Worm (Caenorhabditis elegans): ENCODE results near the gene gldi-4.

Gene gldi-4

DNA sequence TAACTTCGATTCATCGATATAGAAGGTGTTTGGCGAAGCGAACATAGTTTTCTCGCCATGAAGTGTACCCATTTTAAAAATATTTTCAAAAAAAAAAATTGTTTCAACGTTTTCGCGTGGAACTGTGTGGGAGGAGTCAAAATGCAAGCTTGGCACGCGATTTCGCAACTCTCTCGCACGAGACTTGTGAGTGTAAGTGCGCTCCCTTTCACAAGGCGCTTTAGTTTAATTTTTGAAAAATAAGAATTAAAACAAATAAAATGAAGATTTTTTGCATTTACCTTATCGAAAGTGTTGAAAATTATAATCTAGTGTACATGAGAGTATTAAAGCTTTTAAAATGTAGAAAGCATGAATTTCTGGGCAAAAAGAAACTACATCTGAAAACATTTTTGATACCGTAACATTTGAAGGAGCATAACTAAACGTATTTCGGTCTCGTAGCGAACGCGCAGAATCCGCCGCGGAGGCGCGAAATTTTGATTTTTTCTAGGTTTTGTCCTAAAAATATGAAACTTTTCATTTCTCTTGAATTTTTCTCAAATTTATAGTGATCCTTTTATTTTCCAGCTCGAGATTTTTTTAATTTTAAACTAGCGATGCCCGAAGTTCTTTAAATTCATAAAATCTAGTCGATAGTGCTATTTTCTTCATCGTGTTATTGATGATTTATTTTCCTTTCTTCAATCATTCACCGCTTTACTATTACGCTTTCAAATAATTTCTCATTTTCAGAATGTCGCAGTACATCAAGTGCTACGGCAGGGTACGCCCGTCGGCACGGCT, 22.2 kb downstream of the gldi-4 start, which contains the start of the genes cogc-2 and klp-18 (continued):
- TF ChIP-seq ceh-18 (tag; optimal IDR thresholded peaks at IDR 0.05) (peak; percentile 45), ztf-16 (tag; optimal IDR thresholded peaks at IDR 0.05) (peak; percentile 58), pax-1 (tag; optimal IDR thresholded peaks at IDR 0.05) (peak; percentile 46), sox-4 (tag; optimal IDR thresholded peaks at IDR 0.05) (peak; percentile 67), elt-2 (tag; optimal IDR thresholded peaks at IDR 0.05) (peak; percentile 80), ceh-9 (tag; optimal IDR thresholded peaks at IDR 0.05) (no peak), fkh-10 (GFP tag; optimal IDR thresholded peaks at IDR 0.05) (peak; percentile 4), ceh-30 (tag; optimal IDR thresholded peaks at IDR 0.05) (no peak), hlh-13 (GFP tag; optimal IDR thresholded peaks at IDR 0.05) (no peak), hlh-6 (tag; optimal IDR thresholded peaks at IDR 0.05) (no peak), ama-1 (optimal IDR thresholded peaks at IDR 0.05) (no peak), hlh-8 (tag; optimal IDR thresholded peaks at IDR 0.05) (peak; percentile 44), zip-5 (tag; optimal IDR thresholded peaks at IDR 0.05) (peak; percentile 18), dve-1 (tag; optimal IDR thresholded peaks at IDR 0.05) (no peak), Y22D7AL.16 (tag; optimal IDR thresholded peaks at IDR 0.05) (peak; percentile 22), fax-1 (tag; optimal IDR thresholded peaks at IDR 0.05) (peak; percentile 46), ttx-3 (tag; optimal IDR thresholded peaks at IDR 0.05) (peak; percentile 44), ceh-14 (tag; optimal IDR thresholded peaks at IDR 0.05) (peak; percentile 62), C38D4.7 (GFP tag; optimal IDR thresholded peaks at IDR 0.05) (peak; percentile 24), ceh-34 (tag; optimal IDR thresholded peaks at IDR 0.05) (peak; percentile 44), syd-9 (tag; optimal IDR thresholded peaks at IDR 0.05) (no peak), ceh-19 (GFP tag; optimal IDR thresholded peaks at IDR 0.05) (no peak), sox-2 (GFP tag; IDR thresholded peaks at IDR 0.05) (no peak), unc-42 (tag; optimal IDR thresholded peaks at IDR 0.05) (peak; percentile 45), npax-4 (tag; optimal IDR thresholded peaks at IDR 0.05) (peak; percentile 19), pat-9 (tag; optimal IDR thresholded peaks at IDR 0.05) (peak; percentile 9), eyg-1 (tag; optimal IDR thresholded peaks at IDR 0.05) (no peak), madf-2 (tag; optimal IDR thresholded peaks at IDR 0.05) (peak; percentile 30), che-1 (tag; optimal IDR thresholded peaks at IDR 0.05) (peak; percentile 47), C08G9.2 (tag; optimal IDR thresholded peaks at IDR 0.05) (peak; percentile 21), ceh-22 (tag; optimal IDR thresholded peaks at IDR 0.05) (no peak), dmd-4 (tag; optimal IDR thresholded peaks at IDR 0.05; ENCODE audit: borderline replicate concordance) (no peak), ceh-6 (GFP tag; optimal IDR thresholded peaks at IDR 0.05) (peak; percentile 45), elt-4 (tag; optimal IDR thresholded peaks at IDR 0.05) (no peak), tbx-7 (tag; optimal IDR thresholded peaks at IDR 0.05) (peak; percentile 11), ceh-45 (GFP tag; IDR thresholded peaks at IDR 0.05) (0 out of 2 replicates have a peak, but pooled peaks have one; percentile 15), lin-11 (tag; optimal IDR thresholded peaks at IDR 0.05) (peak; percentile 29), K09A11.1 (tag; optimal IDR thresholded peaks at IDR 0.05; ENCODE audit: insufficient read depth) (peak; percentile 53), pha-2 (tag; optimal IDR thresholded peaks at IDR 0.05) (peak; percentile 52), T23F11.4 (GFP tag; optimal IDR thresholded peaks at IDR 0.05) (no peak), mec-3 (tag; optimal IDR thresholded peaks at IDR 0.05; ENCODE audit: borderline replicate concordance) (no peak)

DNA sequence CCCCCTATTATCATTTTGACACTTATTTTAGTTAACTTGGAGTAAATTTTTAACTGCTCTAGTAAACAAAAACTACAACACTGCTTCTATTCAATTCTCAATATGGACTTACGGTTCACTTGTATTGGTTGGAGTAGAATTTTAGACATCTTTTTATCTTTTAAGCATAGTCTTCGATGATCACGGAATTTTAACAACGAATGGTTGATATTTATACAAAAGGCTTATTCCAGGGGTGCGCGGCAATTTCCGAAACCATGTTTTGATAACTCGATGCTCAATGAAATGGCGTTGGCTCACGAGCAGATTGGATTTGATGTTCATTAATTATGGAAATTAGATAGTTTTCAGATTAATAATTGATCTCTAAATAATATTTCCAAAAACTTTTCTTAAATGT, 26.0 kb downstream of the gldi-4 start:
- TF ChIP-seq pha-4 (tag; optimal IDR thresholded peaks at IDR 0.05): no peak
- TF ChIP-seq hlh-30 (tag; optimal IDR thresholded peaks at IDR 0.05; ENCODE audit: insufficient read depth): no peak
- TF ChIP-seq ceh-2 (tag; optimal IDR thresholded peaks at IDR 0.05): no peak
- no peak for TF ChIP-seq hlh-6 (tag; optimal IDR thresholded peaks at IDR 0.05)
- no peak for TF ChIP-seq fkh-10 (GFP tag; optimal IDR thresholded peaks at IDR 0.05)
- TF ChIP-seq ceh-6 (GFP tag; optimal IDR thresholded peaks at IDR 0.05): no peak
- TF ChIP-seq nfya-1 (tag; optimal IDR thresholded peaks at IDR 0.05): no peak
- TF ChIP-seq ztf-16 (tag; optimal IDR thresholded peaks at IDR 0.05): no peak
- TF ChIP-seq fkh-6 (tag; optimal IDR thresholded peaks at IDR 0.05): no peak
